Fruit fly (Drosophila melanogaster): ENCODE data around the gene CG12539.

DNA sequence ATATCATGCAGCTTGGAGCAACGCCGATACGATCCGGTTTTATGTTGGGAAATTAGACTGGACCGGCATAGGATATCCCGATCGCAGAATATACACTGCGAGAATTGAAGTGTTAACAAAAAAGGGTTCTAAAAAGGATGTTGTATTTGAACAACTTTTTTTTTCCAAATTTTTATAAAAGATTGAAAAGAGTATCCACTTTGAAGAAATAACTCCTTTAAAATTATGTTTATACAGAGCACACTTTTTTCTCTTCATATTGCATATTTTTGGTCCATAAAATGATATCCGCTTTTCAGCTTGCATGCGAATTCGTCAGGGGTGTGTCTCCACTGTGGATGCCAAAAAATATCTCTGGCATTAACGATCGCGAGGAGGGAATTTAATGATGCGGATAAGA, 47.7 kb upstream of the CG12539 start:
- no peak for TF ChIP-seq Crg-1 (GFP tag; optimal IDR thresholded peaks at IDR 0.05)
- no peak for TF ChIP-seq tj (GFP tag; optimal IDR thresholded peaks at IDR 0.05)
- no peak for TF ChIP-seq CG7101 (tag; optimal IDR thresholded peaks at IDR 0.05)
- no peak for TF ChIP-seq toe (GFP tag; optimal IDR thresholded peaks at IDR 0.05)
- TF ChIP-seq cnc (optimal IDR thresholded peaks at IDR 0.05): no peak
- no peak for TF ChIP-seq CG14711 (tag; optimal IDR thresholded peaks at IDR 0.05)
- TF ChIP-seq CG33017 (tag; optimal IDR thresholded peaks at IDR 0.05): no peak
- TF ChIP-seq CG1620 (GFP tag; optimal IDR thresholded peaks at IDR 0.05): no peak
- no peak for TF ChIP-seq bab1 (GFP tag; optimal IDR thresholded peaks at IDR 0.05)
- TF ChIP-seq CG5204 (GFP tag; optimal IDR thresholded peaks at IDR 0.05): no peak

Measured in whole organism, adult.